Fruit fly (Drosophila melanogaster): ENCODE results near the gene eRF3.

The eRF3 gene

dm6 chr2L:12424555-12424954 lies 9.7 kb upstream of the eRF3 start, which contains the start of gene Fam92 (continued):
- TF ChIP-seq CG2875 (GFP tag; optimal IDR thresholded peaks at IDR 0.05) (peak; percentile 31), ATbp (GFP tag; optimal IDR thresholded peaks at IDR 0.05) (no peak), CG1647 (GFP tag; optimal IDR thresholded peaks at IDR 0.05) (no peak), CG6654 (GFP tag; optimal IDR thresholded peaks at IDR 0.05) (no peak), mld (GFP tag; IDR thresholded peaks at IDR 0.05; ENCODE audit: partially characterized antibody) (no peak), Mes4 (GFP tag; optimal IDR thresholded peaks at IDR 0.05) (peak; percentile 22), D19A (tag; optimal IDR thresholded peaks at IDR 0.05) (peak; percentile 49), CG9437 (GFP tag; optimal IDR thresholded peaks at IDR 0.05) (no peak), bbx (GFP tag; IDR thresholded peaks at IDR 0.05; ENCODE audit: partially characterized antibody) (peak; percentile 14; the same call in 1 of the 2 replicates), Bdp1 (GFP tag; optimal IDR thresholded peaks at IDR 0.05) (no peak), CG13624 (GFP tag; optimal IDR thresholded peaks at IDR 0.05) (peak; percentile 38), kni (GFP tag; optimal IDR thresholded peaks at IDR 0.05) (no peak), CG6854 (GFP tag; optimal IDR thresholded peaks at IDR 0.05) (no peak), lbe (GFP tag; optimal IDR thresholded peaks at IDR 0.05) (peak; percentile 51), fd64A (GFP tag; optimal IDR thresholded peaks at IDR 0.05) (no peak), tna (GFP tag; IDR thresholded peaks at IDR 0.05; ENCODE audit: partially characterized antibody) (no peak), CG10431 (GFP tag; optimal IDR thresholded peaks at IDR 0.05) (no peak), Doc2 (GFP tag; IDR thresholded peaks at IDR 0.05) (no peak), Hr39 (optimal IDR thresholded peaks at IDR 0.05) (no peak), CG12299 (tag; optimal IDR thresholded peaks at IDR 0.05) (peak; percentile 41), gsb-n (tag; optimal IDR thresholded peaks at IDR 0.05) (peak; percentile 48), cato (GFP tag; optimal IDR thresholded peaks at IDR 0.05; ENCODE audit: borderline replicate concordance) (no peak), trem (tag; optimal IDR thresholded peaks at IDR 0.05) (peak; percentile 63), tll (GFP tag; optimal IDR thresholded peaks at IDR 0.05) (no peak), CG10543 (GFP tag; optimal IDR thresholded peaks at IDR 0.05) (no peak), CG10366 (GFP tag; IDR thresholded peaks at IDR 0.05) (peak; percentile 44; the same call in 1 of the 2 replicates), CG8290 (GFP tag; optimal IDR thresholded peaks at IDR 0.05) (peak; percentile 52), CG8290 (tag; optimal IDR thresholded peaks at IDR 0.05) (peak in 1 of 2 experiments; percentile 68), CG3726 (GFP tag; IDR thresholded peaks at IDR 0.05) (no peak), E2f1 (GFP tag; IDR thresholded peaks at IDR 0.05) (peak; percentile 25; the same call in 1 of the 2 replicates), CG17328 (GFP tag; IDR thresholded peaks at IDR 0.05) (peak; percentile 34; the same call in 1 of the 2 replicates), CG13775 (GFP tag; optimal IDR thresholded peaks at IDR 0.05) (no peak), Lpt (GFP tag; optimal IDR thresholded peaks at IDR 0.05) (no peak), CrebB (tag; optimal IDR thresholded peaks at IDR 0.05) (no peak), Stat92E (GFP tag; optimal IDR thresholded peaks at IDR 0.05) (peak in 1 of 3 experiments; percentile 2), stc (GFP tag; IDR thresholded peaks at IDR 0.05) (no peak), CG31365 (tag; optimal IDR thresholded peaks at IDR 0.05) (peak; percentile 48), Aef1 (GFP tag; IDR thresholded peaks at IDR 0.05) (peak; percentile 48; the same call in 1 of the 3 replicates), tgo (GFP tag; IDR thresholded peaks at IDR 0.05) (peak; percentile 39; the same call in 2 of the 3 replicates), Asciz (GFP tag; optimal IDR thresholded peaks at IDR 0.05) (no peak), CG3995 (GFP tag; optimal IDR thresholded peaks at IDR 0.05) (peak; percentile 26), CG2712 (tag; optimal IDR thresholded peaks at IDR 0.05) (peak; percentile 74), nerfin-1 (tag; optimal IDR thresholded peaks at IDR 0.05) (no peak), CG4328 (GFP tag; optimal IDR thresholded peaks at IDR 0.05) (no peak), klu (GFP tag; IDR thresholded peaks at IDR 0.05) (no peak), repo (GFP tag; optimal IDR thresholded peaks at IDR 0.05) (no peak), her (GFP tag; optimal IDR thresholded peaks at IDR 0.05) (no peak), jumu (GFP tag; optimal IDR thresholded peaks at IDR 0.05) (peak; percentile 26), CG12071 (GFP tag; optimal IDR thresholded peaks at IDR 0.05) (no peak), gsb (GFP tag; IDR thresholded peaks at IDR 0.05) (no peak), CG3847 (GFP tag; IDR thresholded peaks at IDR 0.05) (peak; percentile 21; the same call in 1 of the 2 replicates)

Measured in whole organism, embryonic.